Worm (Caenorhabditis elegans) whole organism, late embryonic: ENCODE measurements around the gene F20H11.1.

Experiments
- elt-2 ChIP-seq: sonication (generic microtip); optimal IDR thresholded peaks from 2 replicates; lab custom pipeline; 2016; ENCODE audit warnings: missing genetic modification reagents, missing genetic modification characterization, missing compliant biosample characterization
- lin-11 ChIP-seq: fragments of 200-800 bp; sonication (Bioruptor generic); optimal IDR thresholded peaks from 2 replicates; lab custom pipeline; 2018; ENCODE audit warnings: mild to moderate bottlenecking, missing genetic modification characterization, missing compliant biosample characterization

DNA sequence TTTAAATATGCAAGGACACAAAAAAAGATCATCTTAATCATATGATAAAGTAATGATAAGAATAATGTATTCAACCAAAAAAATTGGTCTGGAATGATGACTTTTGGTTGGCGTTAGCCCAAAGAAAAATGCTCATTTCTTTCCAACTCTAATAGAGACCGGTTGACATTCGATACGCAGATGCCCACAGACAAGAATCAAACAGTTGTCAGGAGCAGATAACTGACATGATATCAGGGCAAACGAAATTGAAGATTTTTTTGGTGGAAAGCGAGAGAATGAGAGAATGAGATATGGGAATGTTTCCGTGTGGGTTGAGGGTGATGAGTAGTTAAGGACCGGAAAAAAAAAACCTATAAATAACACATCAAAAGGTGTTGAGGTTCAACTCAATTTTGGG, 47.1 kb upstream of the F20H11.1 start:
- TF ChIP-seq lin-11 (tag; lab: Kevin White, UChicago) (no peak), elt-2 (tag; lab: Kevin White, UChicago) (no peak)
